Worm (Caenorhabditis elegans) whole organism, L3 larva: ENCODE measurements around the gene F44F4.15.

ENCODE experiments used
- ama-1 ChIP-seq: fragments of 150-350 bp; optimal IDR thresholded peaks from 2 replicates; lab custom pipeline; 2018
- fkh-10 ChIP-seq: sonication (generic microtip); optimal IDR thresholded peaks from 2 replicates; lab custom pipeline; 2017; ENCODE audit warnings: missing biosample characterization, missing genetic modification reagents, missing genetic modification characterization
- lin-15B ChIP-seq: fragments of 150-350 bp; optimal IDR thresholded peaks from 2 replicates; lab custom pipeline; 2014; ENCODE audit warnings: missing biosample characterization, missing genetic modification characterization
- nhr-12 ChIP-seq: fragments of 150-350 bp; optimal IDR thresholded peaks from 2 replicates; lab custom pipeline; 2014; ENCODE audit warnings: missing biosample characterization, missing genetic modification characterization
- nhr-237 ChIP-seq: fragments of 150-350 bp; optimal IDR thresholded peaks from 2 replicates; lab custom pipeline; 2014; ENCODE audit warnings: missing biosample characterization, missing genetic modification characterization
- pha-4 ChIP-seq: fragments of 150-350 bp; optimal IDR thresholded peaks from 2 replicates; lab custom pipeline; 2014; ENCODE audit warnings: missing biosample characterization, missing genetic modification reagents, missing genetic modification characterization
- snpc-4 ChIP-seq: fragments of 150-350 bp; optimal IDR thresholded peaks from 2 replicates; lab custom pipeline; 2014; ENCODE audit warnings: missing biosample characterization, missing genetic modification characterization
- tbx-2 ChIP-seq: sonication (generic microtip); optimal IDR thresholded peaks from 2 replicates; lab custom pipeline; 2016; ENCODE audit warnings: mild to moderate bottlenecking, missing genetic modification characterization, missing compliant biosample characterization
- ztf-11 ChIP-seq: fragments of 150-350 bp; optimal IDR thresholded peaks from 2 replicates; lab custom pipeline; 2014; ENCODE audit warnings: missing biosample characterization, missing genetic modification characterization

- TF ChIP-seq pha-4 (tag; lab: Kevin White, UChicago) (no peak), tbx-2 (tag; lab: Kevin White, UChicago) (no peak), lin-15B (tag; lab: Kevin White, UChicago) (no peak), ama-1 (lab: Kevin White, UChicago) (no peak), snpc-4 (tag; lab: Kevin White, UChicago) (no peak), fkh-10 (GFP tag; lab: Kevin White, UChicago) (no peak), nhr-237 (tag; lab: Kevin White, UChicago) (no peak), ztf-11 (tag; lab: Kevin White, UChicago) (no peak), nhr-12 (tag; lab: Kevin White, UChicago) (no peak)
Observed at ce11 chrII:10923948-10924347, 9.5 kb downstream of the F44F4.15 start, which contains the start of gene Y19D2B.2.
